Worm (Caenorhabditis elegans): Measurements from ENCODE around the gene E04F6.6.

DNA sequence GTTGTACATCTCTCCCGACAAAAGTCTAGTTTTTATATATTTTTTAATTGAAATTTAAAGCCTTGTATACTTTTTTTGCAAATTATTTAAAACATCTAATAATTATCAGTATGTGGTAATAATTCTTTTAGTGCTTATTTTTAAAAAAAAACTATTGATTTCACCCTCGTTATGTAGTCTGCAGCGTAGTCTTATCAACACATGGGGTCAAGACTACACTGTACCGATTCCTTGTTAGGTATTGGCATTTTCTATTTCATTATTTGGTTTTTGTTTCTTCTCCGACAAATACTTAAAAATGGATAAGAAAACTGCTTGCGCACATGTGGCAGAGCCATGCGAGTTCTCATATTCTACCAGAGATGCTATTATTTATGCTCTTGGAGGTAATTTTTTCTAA, 3.3 kb downstream of the E04F6.6 start, which contains the start of gene maoc-1:
- TF ChIP-seq unc-39 (tag; optimal IDR thresholded peaks at IDR 0.05) (no peak), unc-62 (GFP tag; optimal IDR thresholded peaks at IDR 0.05) (no peak), flh-1 (GFP tag; optimal IDR thresholded peaks at IDR 0.05) (no peak), cnd-1 (tag; optimal IDR thresholded peaks at IDR 0.05) (no peak), nhr-237 (tag; optimal IDR thresholded peaks at IDR 0.05) (no peak), mep-1 (tag; optimal IDR thresholded peaks at IDR 0.05) (no peak), lin-32 (GFP tag; optimal IDR thresholded peaks at IDR 0.05) (no peak), M03D4.4 (tag; optimal IDR thresholded peaks at IDR 0.05) (no peak), sptf-1 (tag; optimal IDR thresholded peaks at IDR 0.05) (no peak), sem-2 (GFP tag; optimal IDR thresholded peaks at IDR 0.05) (no peak)

Data from whole organism, mixed stage, embryonic.